Worm (Caenorhabditis elegans) whole organism, L1 larva: ENCODE measurements around the gene T27E9.6.

Source experiments
- ama-1 ChIP-seq: fragments of 150-350 bp; optimal IDR thresholded peaks from 2 replicates; lab custom pipeline; 2014
- lsy-2 ChIP-seq, 2 experiments: fragments of 150-350 bp; optimal IDR thresholded peaks; 2 replicates each; lab custom pipeline; 2014; ENCODE audit warnings: missing biosample characterization in 2 of 2, missing genetic modification characterization in 2 of 2
- nhr-237 ChIP-seq: fragments of 150-350 bp; optimal IDR thresholded peaks from 2 replicates; lab custom pipeline; 2014; ENCODE audit warnings: missing biosample characterization, missing genetic modification characterization
- tlp-1 ChIP-seq: fragments of 150-350 bp; optimal IDR thresholded peaks from 2 replicates; lab custom pipeline; 2014; ENCODE audit warnings: missing biosample characterization, missing genetic modification characterization
- ztf-11 ChIP-seq, 2 experiments: sonication (generic microtip); optimal IDR thresholded peaks; 2 replicates each; lab custom pipeline; 2016 to 2017; ENCODE audit warnings: missing genetic modification characterization in 2 of 2, missing biosample characterization in 1 of 2, missing compliant biosample characterization in 1 of 2

ce11 chrIII:13457305-13457704 is 19.3 kb downstream of the T27E9.6 start:
- no peak for TF ChIP-seq lsy-2 (tag; optimal IDR thresholded peaks at IDR 0.05; lab: Kevin White, UChicago)
- TF ChIP-seq ztf-11 (tag; optimal IDR thresholded peaks at IDR 0.05; lab: Kevin White, UChicago), result no peak
- no peak for TF ChIP-seq tlp-1 (tag; lab: Kevin White, UChicago)
- TF ChIP-seq nhr-237 (tag; lab: Kevin White, UChicago), result no peak
- no peak for TF ChIP-seq ama-1 (lab: Kevin White, UChicago)
